Worm (Caenorhabditis elegans) whole organism, L3 larva: ENCODE measurements around the gene ZK994.6.

Source experiments
- R02D3.7 ChIP-seq: fragments of 150-350 bp; optimal IDR thresholded peaks from 2 replicates; lab custom pipeline; 2014; ENCODE audit warnings: missing biosample characterization, missing genetic modification characterization
- aly-2 ChIP-seq: fragments of 150-350 bp; optimal IDR thresholded peaks from 2 replicates; lab custom pipeline; 2014; ENCODE audit warnings: missing biosample characterization, missing genetic modification characterization
- ama-1 ChIP-seq: fragments of 150-350 bp; optimal IDR thresholded peaks from 2 replicates; lab custom pipeline; 2018
- ceh-16 ChIP-seq: sonication (generic microtip); optimal IDR thresholded peaks from 2 replicates; lab custom pipeline; 2017; ENCODE audit warnings: missing biosample characterization, missing genetic modification characterization
- ceh-82 ChIP-seq: fragments of 150-350 bp; optimal IDR thresholded peaks from 2 replicates; lab custom pipeline; 2014; ENCODE audit warnings: missing biosample characterization, missing genetic modification characterization
- ceh-9 ChIP-seq: sonication (generic microtip); optimal IDR thresholded peaks from 2 replicates; lab custom pipeline; 2018; ENCODE audit warnings: missing biosample characterization, missing genetic modification characterization
- daf-12 ChIP-seq: fragments of 150-350 bp; optimal IDR thresholded peaks from 2 replicates; lab custom pipeline; 2014; ENCODE audit warnings: missing biosample characterization, missing genetic modification reagents, missing genetic modification characterization
- elt-1 ChIP-seq: fragments of 150-350 bp; optimal IDR thresholded peaks from 2 replicates; lab custom pipeline; 2014; ENCODE audit warnings: missing biosample characterization, missing genetic modification characterization
- elt-2 ChIP-seq: sonication (generic microtip); optimal IDR thresholded peaks from 2 replicates; lab custom pipeline; 2016; ENCODE audit warnings: missing genetic modification reagents, mild to moderate bottlenecking, missing genetic modification characterization, missing compliant biosample characterization
- elt-3 ChIP-seq, 3 experiments: fragments of 150-350 bp in 1 of 3; sonication (generic microtip) in 2 of 3; optimal IDR thresholded peaks; 2 replicates in 2 of 3; 4 replicates in 1 of 3; lab custom pipeline; 2014 to 2017; ENCODE audit warnings: missing biosample characterization in 3 of 3, missing genetic modification characterization in 3 of 3
- fkh-2 ChIP-seq: fragments of 150-350 bp; optimal IDR thresholded peaks from 2 replicates; lab custom pipeline; 2014; ENCODE audit warnings: missing biosample characterization, missing genetic modification reagents, missing genetic modification characterization
- fos-1 ChIP-seq: fragments of 150-350 bp; optimal IDR thresholded peaks from 2 replicates; lab custom pipeline; 2014; ENCODE audit warnings: missing biosample characterization, missing genetic modification characterization
- hmg-11 ChIP-seq: sonication (generic microtip); optimal IDR thresholded peaks from 2 replicates; lab custom pipeline; 2016; ENCODE audit warnings: missing genetic modification characterization, missing compliant biosample characterization
- lin-15B ChIP-seq: fragments of 150-350 bp; optimal IDR thresholded peaks from 2 replicates; lab custom pipeline; 2014; ENCODE audit warnings: missing biosample characterization, missing genetic modification characterization
- lin-39 ChIP-seq: fragments of 150-350 bp; optimal IDR thresholded peaks from 2 replicates; lab custom pipeline; 2018; ENCODE audit warnings: missing biosample characterization, missing genetic modification reagents, missing genetic modification characterization
- mdl-1 ChIP-seq: fragments of 150-350 bp; optimal IDR thresholded peaks from 2 replicates; lab custom pipeline; 2014; ENCODE audit warnings: missing biosample characterization, missing genetic modification characterization
- nfya-1 ChIP-seq: sonication (generic microtip); optimal IDR thresholded peaks from 2 replicates; lab custom pipeline; 2017; ENCODE audit warnings: missing genetic modification characterization, mild to moderate bottlenecking, missing compliant biosample characterization, antibody characterized with exemption, moderate library complexity; ENCODE audit not compliant: insufficient read depth
- nhr-12 ChIP-seq: fragments of 150-350 bp; optimal IDR thresholded peaks from 2 replicates; lab custom pipeline; 2014; ENCODE audit warnings: missing biosample characterization, missing genetic modification characterization
- nhr-23 ChIP-seq: fragments of 150-350 bp; optimal IDR thresholded peaks from 2 replicates; lab custom pipeline; 2014; ENCODE audit warnings: missing biosample characterization, missing genetic modification reagents, missing genetic modification characterization
- nhr-25 ChIP-seq: sonication (generic microtip); optimal IDR thresholded peaks from 2 replicates; lab custom pipeline; 2017; ENCODE audit warnings: missing biosample characterization, missing genetic modification characterization
- nhr-43 ChIP-seq: sonication (generic microtip); optimal IDR thresholded peaks from 2 replicates; lab custom pipeline; 2016; ENCODE audit warnings: mild to moderate bottlenecking, missing genetic modification characterization, missing compliant biosample characterization; ENCODE audit not compliant: poor library complexity, severe bottlenecking
- nhr-67 ChIP-seq: fragments of 150-350 bp; optimal IDR thresholded peaks from 2 replicates; lab custom pipeline; 2014; ENCODE audit warnings: missing biosample characterization, missing genetic modification characterization
- nhr-76 ChIP-seq: fragments of 150-350 bp; sonication (generic microtip); optimal IDR thresholded peaks from 5 replicates; lab custom pipeline; 2014; ENCODE audit warnings: missing biosample characterization, missing genetic modification characterization
- nhr-77 ChIP-seq: fragments of 150-350 bp; optimal IDR thresholded peaks from 2 replicates; lab custom pipeline; 2014; ENCODE audit warnings: missing biosample characterization, missing genetic modification characterization
- pha-4 ChIP-seq: fragments of 150-350 bp; optimal IDR thresholded peaks from 2 replicates; lab custom pipeline; 2014; ENCODE audit warnings: missing biosample characterization, missing genetic modification reagents, missing genetic modification characterization
- snpc-4 ChIP-seq: fragments of 150-350 bp; optimal IDR thresholded peaks from 2 replicates; lab custom pipeline; 2014; ENCODE audit warnings: missing biosample characterization, missing genetic modification characterization
- unc-62 ChIP-seq: fragments of 150-350 bp; sonication (generic microtip); optimal IDR thresholded peaks from 4 replicates; lab custom pipeline; 2014; ENCODE audit warnings: missing biosample characterization, missing genetic modification reagents, missing genetic modification characterization
- zag-1 ChIP-seq: fragments of 150-350 bp; optimal IDR thresholded peaks from 2 replicates; lab custom pipeline; 2014; ENCODE audit warnings: missing biosample characterization, missing genetic modification characterization
- ztf-4 ChIP-seq: fragments of 150-350 bp; optimal IDR thresholded peaks from 2 replicates; lab custom pipeline; 2014; ENCODE audit warnings: missing biosample characterization, missing genetic modification characterization

Gene ZK994.6

ce11 chrV:8525774-8526173, 18.6 kb upstream of the ZK994.6 start, which contains the start of gene otpl-6:
Gene otpl-6 (plus strand): TSS chrV:8526074.
- TF ChIP-seq elt-1 (tag; lab: Kevin White, UChicago) (no peak), unc-62 (GFP tag; lab: Kevin White, UChicago) (no peak), daf-12 (tag; lab: Kevin White, UChicago) (no peak), pha-4 (tag; lab: Kevin White, UChicago) (peak; percentile 22)

ce11 chrV:8520846-8521553, 13.8 kb upstream of the ZK994.6 start, which contains the start of the genes F45F2.11 and otpl-7:
Gene F45F2.11 (minus strand): TSS chrV:8520896.
Gene otpl-7 (plus strand): TSS chrV:8521503.
- TF ChIP-seq nhr-67 (tag; lab: Kevin White, UChicago) (no peak), mdl-1 (no peak), pha-4 (tag; lab: Kevin White, UChicago) (peak; percentile 2), ceh-82 (tag; lab: Kevin White, UChicago) (no peak)

ce11 chrV:8518822-8519392, 11.7 kb upstream of the ZK994.6 start, which contains the start of gene F45F2.10:
Gene F45F2.10 (minus strand): TSS chrV:8518872.
- peak; percentile 26 for TF ChIP-seq elt-2
- no peak for TF ChIP-seq elt-1 (tag; lab: Kevin White, UChicago)
- no peak for TF ChIP-seq ceh-82 (tag; lab: Kevin White, UChicago)
- TF ChIP-seq nhr-23 (tag; lab: Kevin White, UChicago): no peak
- peak; percentile 45 for TF ChIP-seq pha-4 (tag; lab: Kevin White, UChicago)
- peak; percentile 25 for TF ChIP-seq snpc-4 (tag; lab: Kevin White, UChicago)
- TF ChIP-seq lin-15B (tag; lab: Kevin White, UChicago): peak; percentile 9
- peak; percentile 76 for TF ChIP-seq R02D3.7 (tag; lab: Kevin White, UChicago)
- peak; percentile 10 for TF ChIP-seq lin-39 (tag; lab: Kevin White, UChicago)

ce11 chrV:8518283-8518682, 11.1 kb upstream of the ZK994.6 start:
- TF ChIP-seq nfya-1 (tag; lab: Kevin White, UChicago): peak; percentile 54
- no peak for TF ChIP-seq nhr-25 (tag; lab: Kevin White, UChicago)
- TF ChIP-seq hmg-11 (tag; lab: Kevin White, UChicago): peak; percentile 53
- TF ChIP-seq lin-39 (tag; lab: Kevin White, UChicago): peak; percentile 39
- TF ChIP-seq nhr-43 (tag; lab: Kevin White, UChicago): no peak
- no peak for TF ChIP-seq nhr-77 (tag; lab: Kevin White, UChicago)
- TF ChIP-seq, all 47 proteins: peak for 3

ce11 chrV:8517711-8518110, 10.5 kb upstream of the ZK994.6 start:
- TF ChIP-seq zag-1 (tag; lab: Kevin White, UChicago): no peak

- TF ChIP-seq nhr-12 (no peak), ztf-4 (tag; lab: Kevin White, UChicago) (no peak), nhr-76 (tag; lab: Kevin White, UChicago) (no peak), fos-1 (tag; lab: Kevin White, UChicago) (no peak), ceh-16 (no peak), elt-1 (tag; lab: Kevin White, UChicago) (no peak), unc-62 (GFP tag; lab: Kevin White, UChicago) (no peak), aly-2 (no peak), ama-1 (lab: Kevin White, UChicago) (no peak), fkh-2 (no peak), nhr-23 (tag; lab: Kevin White, UChicago) (no peak), ceh-9 (no peak), nfya-1 (tag; lab: Kevin White, UChicago) (no peak), elt-3 (tag; optimal IDR thresholded peaks at IDR 0.05; lab: Kevin White, UChicago) (no peak)
These were observed 9.2 kb upstream of the ZK994.6 start for ce11 chrV:8516426-8516825.
